Worm (Caenorhabditis elegans) whole organism, L1 larva: ENCODE data around the gene str-71.

Source experiments
- alr-1 ChIP-seq: fragments of 200-800 bp; sonication (Bioruptor generic); optimal IDR thresholded peaks from 2 replicates; lab custom pipeline; 2018; ENCODE audit warnings: borderline replicate concordance, mild to moderate bottlenecking, missing genetic modification characterization, missing compliant biosample characterization
- lin-15B ChIP-seq: fragments of 150-350 bp; sonication (generic microtip); optimal IDR thresholded peaks from 3 replicates; lab custom pipeline; 2014; ENCODE audit warnings: missing biosample characterization, missing genetic modification characterization
- mep-1 ChIP-seq: fragments of 150-350 bp; optimal IDR thresholded peaks from 2 replicates; lab custom pipeline; 2014; ENCODE audit warnings: missing biosample characterization, missing genetic modification characterization
- nhr-12 ChIP-seq: sonication (generic microtip); optimal IDR thresholded peaks from 2 replicates; lab custom pipeline; 2017; ENCODE audit warnings: missing biosample characterization, missing genetic modification characterization

DNA sequence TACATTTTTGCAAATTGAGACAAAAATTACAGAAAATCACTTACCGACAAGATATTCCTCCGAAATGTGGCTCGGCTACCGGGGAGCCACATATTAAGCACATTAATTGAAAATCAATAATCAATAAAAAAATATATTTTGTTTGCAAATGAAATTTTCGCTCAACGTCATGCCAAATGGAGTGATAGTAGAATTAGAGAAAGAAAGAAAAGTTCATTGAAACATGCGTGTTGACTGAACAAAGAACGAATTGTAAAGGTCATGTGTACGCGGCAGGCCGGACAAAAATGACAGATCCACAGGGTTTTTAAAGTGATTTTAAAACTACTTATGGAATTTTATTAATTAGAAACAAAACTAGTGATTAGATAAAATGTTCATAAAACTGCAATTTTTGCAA is 24.6 kb upstream of the str-71 start:
- TF ChIP-seq alr-1 (tag; lab: Kevin White, UChicago) (no peak), nhr-12 (tag; lab: Kevin White, UChicago) (no peak), lin-15B (tag; lab: Kevin White, UChicago) (no peak), mep-1 (tag; lab: Kevin White, UChicago) (peak; percentile 17)
